Worm (Caenorhabditis elegans): ENCODE results near the gene dhs-6.

ce11 chrII:5596247-5596646 lies 22.9 kb downstream of the dhs-6 start, which contains the start of gene C17G10.1:
- no peak for TF ChIP-seq madf-9 (GFP tag; conservative IDR thresholded peaks at IDR 0.05)
- TF ChIP-seq unc-39 (tag; optimal IDR thresholded peaks at IDR 0.05) = no peak
- TF ChIP-seq zip-11 (GFP tag; IDR thresholded peaks at IDR 0.05) = no peak
- TF ChIP-seq nhr-11 (tag; optimal IDR thresholded peaks at IDR 0.05) = no peak
- no peak for TF ChIP-seq lin-13 (GFP tag; optimal IDR thresholded peaks at IDR 0.05)
- no peak for TF ChIP-seq jun-1 (tag; optimal IDR thresholded peaks at IDR 0.05)
- no peak for TF ChIP-seq ama-1 (optimal IDR thresholded peaks at IDR 0.05)
- TF ChIP-seq tra-1 (GFP tag; IDR thresholded peaks at IDR 0.05) = no peak
- no peak for TF ChIP-seq fos-1 (tag; optimal IDR thresholded peaks at IDR 0.05)
- no peak for TF ChIP-seq nhr-76 (tag; optimal IDR thresholded peaks at IDR 0.05)
- TF ChIP-seq pha-4 (GFP tag; IDR thresholded peaks at IDR 0.05) = no peak
- no peak for TF ChIP-seq pha-4 (tag; optimal IDR thresholded peaks at IDR 0.05)
- no peak for TF ChIP-seq unc-62 (GFP tag; optimal IDR thresholded peaks at IDR 0.05 in 1 of 2)
- TF ChIP-seq unc-62 (tag; optimal IDR thresholded peaks at IDR 0.05) = no peak
- no peak for TF ChIP-seq tag-97 (GFP tag; IDR thresholded peaks at IDR 0.05)
- TF ChIP-seq ceh-28 (tag; optimal IDR thresholded peaks at IDR 0.05) = no peak
